Worm (Caenorhabditis elegans) whole organism, L2 larva: ENCODE results near the gene str-64.

Experiments used
- F13H6.1 ChIP-seq: sonication (generic microtip); optimal IDR thresholded peaks from 2 replicates; lab custom pipeline; 2016; ENCODE audit warnings: missing genetic modification characterization, missing compliant biosample characterization
- R02D3.7 ChIP-seq: fragments of 150-350 bp; optimal IDR thresholded peaks from 2 replicates; lab custom pipeline; 2014; ENCODE audit warnings: missing biosample characterization, missing genetic modification characterization
- ZK546.5 ChIP-seq: sonication (generic microtip); optimal IDR thresholded peaks from 2 replicates; lab custom pipeline; 2017; ENCODE audit warnings: missing biosample characterization, missing genetic modification characterization
- alr-1 ChIP-seq: fragments of 150-350 bp; optimal IDR thresholded peaks from 2 replicates; lab custom pipeline; 2014; ENCODE audit warnings: missing biosample characterization, missing genetic modification characterization
- aly-2 ChIP-seq: fragments of 150-350 bp; optimal IDR thresholded peaks from 2 replicates; lab custom pipeline; 2014; ENCODE audit warnings: missing biosample characterization, missing genetic modification characterization
- ceh-16 ChIP-seq: fragments of 150-350 bp; optimal IDR thresholded peaks from 2 replicates; lab custom pipeline; 2014; ENCODE audit warnings: missing biosample characterization, missing genetic modification characterization
- crh-2 ChIP-seq: sonication (generic microtip); optimal IDR thresholded peaks from 2 replicates; lab custom pipeline; 2017; ENCODE audit warnings: missing biosample characterization, missing genetic modification characterization
- dmd-4 ChIP-seq: sonication (generic microtip); optimal IDR thresholded peaks from 2 replicates; lab custom pipeline; 2017; ENCODE audit warnings: missing biosample characterization, missing genetic modification characterization
- elt-1 ChIP-seq: fragments of 150-350 bp; optimal IDR thresholded peaks from 2 replicates; lab custom pipeline; 2014; ENCODE audit warnings: missing biosample characterization, missing genetic modification characterization
- elt-3 ChIP-seq: sonication (generic microtip); optimal IDR thresholded peaks from 2 replicates; lab custom pipeline; 2017; ENCODE audit warnings: missing biosample characterization, missing genetic modification characterization
- gmeb-1 ChIP-seq: fragments of 150-350 bp; optimal IDR thresholded peaks from 2 replicates; lab custom pipeline; 2014; ENCODE audit warnings: missing biosample characterization, missing genetic modification characterization
- lsy-2 ChIP-seq, 2 experiments: fragments of 150-350 bp in 1 of 2; sonication (generic microtip) in 1 of 2; optimal IDR thresholded peaks; 2 replicates each; lab custom pipeline; 2014 to 2017; ENCODE audit warnings: missing biosample characterization in 2 of 2, missing genetic modification characterization in 2 of 2
- mab-5 ChIP-seq: fragments of 150-350 bp; optimal IDR thresholded peaks from 2 replicates; lab custom pipeline; 2014; ENCODE audit warnings: missing biosample characterization, missing genetic modification characterization
- mbf-1 ChIP-seq: sonication (generic microtip); optimal IDR thresholded peaks from 2 replicates; lab custom pipeline; 2017; ENCODE audit warnings: missing biosample characterization, missing genetic modification characterization
- mdl-1 ChIP-seq, 2 experiments: fragments of 150-350 bp in 1 of 2; sonication (generic microtip) in 1 of 2; optimal IDR thresholded peaks; 2 replicates each; lab custom pipeline; 2017; ENCODE audit warnings: missing biosample characterization in 2 of 2, missing genetic modification characterization in 2 of 2
- nhr-10 ChIP-seq: sonication (generic microtip); optimal IDR thresholded peaks from 2 replicates; lab custom pipeline; 2017; ENCODE audit warnings: missing biosample characterization, missing genetic modification characterization
- nhr-12 ChIP-seq: fragments of 150-350 bp; optimal IDR thresholded peaks from 2 replicates; lab custom pipeline; 2014; ENCODE audit warnings: missing biosample characterization, missing genetic modification characterization
- nhr-21 ChIP-seq: fragments of 150-350 bp; optimal IDR thresholded peaks from 2 replicates; lab custom pipeline; 2014; ENCODE audit warnings: missing biosample characterization, missing genetic modification characterization
- nhr-23 ChIP-seq: fragments of 150-350 bp; optimal IDR thresholded peaks from 2 replicates; lab custom pipeline; 2014; ENCODE audit warnings: missing biosample characterization, missing genetic modification reagents, missing genetic modification characterization
- nhr-25 ChIP-seq: fragments of 150-350 bp; sonication (generic microtip); optimal IDR thresholded peaks from 3 replicates; lab custom pipeline; 2014; ENCODE audit warnings: missing biosample characterization, missing genetic modification characterization
- nhr-77 ChIP-seq: fragments of 150-350 bp; optimal IDR thresholded peaks from 2 replicates; lab custom pipeline; 2014; ENCODE audit warnings: missing biosample characterization, missing genetic modification characterization
- peb-1 ChIP-seq: fragments of 150-350 bp; optimal IDR thresholded peaks from 2 replicates; lab custom pipeline; 2014; ENCODE audit warnings: missing biosample characterization, missing genetic modification characterization
- sem-4 ChIP-seq: fragments of 150-350 bp; optimal IDR thresholded peaks from 2 replicates; lab custom pipeline; 2014; ENCODE audit warnings: missing biosample characterization, missing genetic modification reagents, missing genetic modification characterization
- skn-1 ChIP-seq: sonication (generic microtip); optimal IDR thresholded peaks from 2 replicates; lab custom pipeline; 2017; ENCODE audit warnings: missing biosample characterization, missing genetic modification characterization
- sma-9 ChIP-seq, 2 experiments: fragments of 150-350 bp in 1 of 2; sonication (generic microtip) in 1 of 2; optimal IDR thresholded peaks; 2 replicates each; lab custom pipeline; 2014 to 2016; ENCODE audit warnings: missing genetic modification characterization in 2 of 2, mild to moderate bottlenecking in 1 of 2, missing biosample characterization in 1 of 2, missing compliant biosample characterization in 1 of 2, missing genetic modification reagents in 1 of 2, moderate library complexity in 1 of 2
- snpc-4 ChIP-seq: fragments of 150-350 bp; optimal IDR thresholded peaks from 2 replicates; lab custom pipeline; 2014; ENCODE audit warnings: missing biosample characterization, missing genetic modification characterization
- unc-39 ChIP-seq: fragments of 150-350 bp; optimal IDR thresholded peaks from 2 replicates; lab custom pipeline; 2014; ENCODE audit warnings: missing biosample characterization, missing genetic modification characterization
- ztf-1 ChIP-seq: fragments of 200-800 bp; sonication (Bioruptor generic); conservative IDR thresholded peaks from 2 replicates; pipeline ENCODE4 v1.3.6; 2022; ENCODE audit warnings: missing genetic modification characterization, missing compliant biosample characterization
- ztf-11 ChIP-seq: sonication (generic microtip); optimal IDR thresholded peaks from 2 replicates; lab custom pipeline; 2017; ENCODE audit warnings: missing biosample characterization, missing genetic modification characterization
- ztf-4 ChIP-seq: fragments of 150-350 bp; optimal IDR thresholded peaks from 2 replicates; lab custom pipeline; 2014; ENCODE audit warnings: missing biosample characterization, missing genetic modification characterization

Gene str-64

ce11 chrV:3316108-3316507 is 33.1 kb downstream of the str-64 start, which contains the start of gene F35F10.1:
TSS of gene F35F10.1 (plus strand) at chrV:3316307.
- TF ChIP-seq mab-5 (tag; lab: Kevin White, UChicago) (no peak), sma-9 (GFP tag; optimal IDR thresholded peaks at IDR 0.05; lab: Kevin White, UChicago) (peak; percentile 70), sma-9 (tag; optimal IDR thresholded peaks at IDR 0.05; lab: Kevin White, UChicago) (no peak)

ce11 chrV:3318975-3319374 is 35.9 kb downstream of the str-64 start, which contains the start of gene F35F10.13:
TSS of gene F35F10.13 (minus strand) at chrV:3319075.
- TF ChIP-seq aly-2 (tag; lab: Kevin White, UChicago) = no peak
- TF ChIP-seq nhr-12 (tag; lab: Kevin White, UChicago) = no peak
- no peak for TF ChIP-seq ZK546.5 (tag; lab: Kevin White, UChicago)
- no peak for TF ChIP-seq mab-5 (tag; lab: Kevin White, UChicago)
- no peak for TF ChIP-seq nhr-23 (tag; lab: Kevin White, UChicago)
- TF ChIP-seq nhr-21 (tag; lab: Kevin White, UChicago) = no peak
- TF ChIP-seq lsy-2 (tag; optimal IDR thresholded peaks at IDR 0.05; lab: Kevin White, UChicago) = no peak
- no peak for TF ChIP-seq F13H6.1 (tag; lab: Kevin White, UChicago)
- no peak for TF ChIP-seq mbf-1 (tag; lab: Kevin White, UChicago)
- no peak for TF ChIP-seq alr-1 (tag; lab: Kevin White, UChicago)

ce11 chrV:3320005-3320404 is 36.9 kb downstream of the str-64 start, which contains the start of gene F35F10.14:
TSS of gene F35F10.14 (minus strand) at chrV:3320105.
- TF ChIP-seq ZK546.5 (tag; lab: Kevin White, UChicago) = no peak
- TF ChIP-seq nhr-12 (tag; lab: Kevin White, UChicago) = no peak
- no peak for TF ChIP-seq snpc-4 (tag; lab: Kevin White, UChicago)
- no peak for TF ChIP-seq gmeb-1 (tag; lab: Kevin White, UChicago)
- no peak for TF ChIP-seq ztf-11
- no peak for TF ChIP-seq nhr-77 (tag; lab: Kevin White, UChicago)
- TF ChIP-seq sem-4 = no peak
- TF ChIP-seq F13H6.1 (tag; lab: Kevin White, UChicago) = no peak
- TF ChIP-seq nhr-25 (tag; lab: Kevin White, UChicago) = no peak
- no peak for TF ChIP-seq ztf-4 (tag; lab: Kevin White, UChicago)
- TF ChIP-seq, all 48 proteins: peak for 0

ce11 chrV:3320432-3320831 is 37.4 kb downstream of the str-64 start, which contains the start of gene C17B7.14:
TSS of gene C17B7.14 (minus strand) at chrV:3320532.
- TF ChIP-seq sma-9 (GFP tag; optimal IDR thresholded peaks at IDR 0.05; lab: Kevin White, UChicago) (no peak), sma-9 (tag; optimal IDR thresholded peaks at IDR 0.05; lab: Kevin White, UChicago) (no peak), ztf-4 (tag; lab: Kevin White, UChicago) (no peak), nhr-10 (tag; lab: Kevin White, UChicago) (no peak), elt-1 (no peak), unc-39 (no peak), ztf-11 (no peak), elt-3 (no peak), peb-1 (tag; lab: Kevin White, UChicago) (no peak), mbf-1 (tag; lab: Kevin White, UChicago) (no peak), nhr-12 (tag; lab: Kevin White, UChicago) (no peak), dmd-4 (no peak), mdl-1 (tag; optimal IDR thresholded peaks at IDR 0.05; lab: Kevin White, UChicago) (no peak), ceh-16 (tag; lab: Kevin White, UChicago) (no peak)
- TF ChIP-seq, all 48 proteins: peak for 0

- no peak for TF ChIP-seq R02D3.7
- TF ChIP-seq ztf-1 (GFP tag; lab: Robert Waterston, UW) = no peak
- no peak for TF ChIP-seq nhr-21 (tag; lab: Kevin White, UChicago)
Measured at ce11 chrV:3324178-3324577, 41.1 kb downstream of the str-64 start, which contains the start of gene C17B7.8. TSS of gene C17B7.8 (minus strand) at chrV:3324278.

ce11 chrV:3332023-3332422 is 49.0 kb downstream of the str-64 start, which contains the start of gene C17B7.9:
TSS of gene C17B7.9 (minus strand) at chrV:3332123.
- TF ChIP-seq nhr-21 (tag; lab: Kevin White, UChicago) (no peak), crh-2 (tag; lab: Kevin White, UChicago) (no peak), ZK546.5 (tag; lab: Kevin White, UChicago) (no peak), ztf-4 (tag; lab: Kevin White, UChicago) (no peak)

- TF ChIP-seq ztf-1 (GFP tag; lab: Robert Waterston, UW) = no peak
- no peak for TF ChIP-seq skn-1 (tag; lab: Kevin White, UChicago)
Measured at ce11 chrV:3333334-3333733, 50.3 kb downstream of the str-64 start, which contains the start of gene C17B7.5. TSS of gene C17B7.5 (plus strand) at chrV:3333634.
